Worm (Caenorhabditis elegans): ENCODE data around the gene fbxa-16.

fbxa-16 gene

ce11 chrX:168579-168978 is 49.1 kb downstream of the fbxa-16 start:
- TF ChIP-seq hsf-1 (GFP tag; IDR thresholded peaks at IDR 0.05) (peak; percentile 93), madf-6 (GFP tag; IDR thresholded peaks at IDR 0.05) (0 out of 2 replicates have a peak, but pooled peaks have one; percentile 16), dox-1 (GFP tag; IDR thresholded peaks at IDR 0.05) (peak; percentile 64)

ce11 chrX:169569-169968 is 50.1 kb downstream of the fbxa-16 start:
- TF ChIP-seq madf-6 (GFP tag; IDR thresholded peaks at IDR 0.05) (peak; percentile 50; the same call in 1 of the 2 replicates), ceh-100 (GFP tag; IDR thresholded peaks at IDR 0.05) (0 out of 2 replicates have a peak, but pooled peaks have one; percentile 50), rcor-1 (GFP tag; IDR thresholded peaks at IDR 0.05) (peak; percentile 32; the same call in 1 of the 2 replicates), hsf-1 (GFP tag; IDR thresholded peaks at IDR 0.05) (peak; percentile 98), pbrm-1 (GFP tag; IDR thresholded peaks at IDR 0.05) (0 out of 2 replicates have a peak, but pooled peaks have one; percentile 47), dox-1 (GFP tag; IDR thresholded peaks at IDR 0.05) (peak; percentile 82), F33H1.4 (GFP tag; IDR thresholded peaks at IDR 0.05) (peak; percentile 6; the same call in 1 of the 2 replicates), egrh-3 (GFP tag; IDR thresholded peaks at IDR 0.05) (0 out of 2 replicates have a peak, but pooled peaks have one; percentile 6), Y79H2A.3 (GFP tag; conservative IDR thresholded peaks at IDR 0.05) (0 out of 2 replicates have a peak, but pooled peaks have one; percentile 26), ekl-4 (GFP tag; IDR thresholded peaks at IDR 0.05) (0 out of 2 replicates have a peak, but pooled peaks have one; percentile 14)
